Worm (Caenorhabditis elegans): ENCODE results near the gene thk-1.
A peak's percentile ranks its signal among the peaks of the same experiment; 100 is the strongest.

The thk-1 gene

ce11 chrIV:10276960-10277359, 4.4 kb downstream of the thk-1 start, which contains the start of gene Y43C5A.7:
Gene Y43C5A.7, plus strand, starts transcription at chrIV:10277260.
- TF ChIP-seq nhr-6 (tag; optimal IDR thresholded peaks at IDR 0.05) (no peak), nhr-237 (tag; optimal IDR thresholded peaks at IDR 0.05) (no peak), lin-15B (tag; optimal IDR thresholded peaks at IDR 0.05) (no peak), lsy-2 (tag; optimal IDR thresholded peaks at IDR 0.05) (no peak)

- TF ChIP-seq T20F7.1 (GFP tag; optimal IDR thresholded peaks at IDR 0.05) (no peak), ceh-82 (tag; optimal IDR thresholded peaks at IDR 0.05) (no peak), aha-1 (tag) (peak; percentile 95), ceh-44 (GFP tag; IDR thresholded peaks at IDR 0.05) (no peak)
Measured at ce11 chrIV:10275050-10275449, 6.3 kb downstream of the thk-1 start.

DNA sequence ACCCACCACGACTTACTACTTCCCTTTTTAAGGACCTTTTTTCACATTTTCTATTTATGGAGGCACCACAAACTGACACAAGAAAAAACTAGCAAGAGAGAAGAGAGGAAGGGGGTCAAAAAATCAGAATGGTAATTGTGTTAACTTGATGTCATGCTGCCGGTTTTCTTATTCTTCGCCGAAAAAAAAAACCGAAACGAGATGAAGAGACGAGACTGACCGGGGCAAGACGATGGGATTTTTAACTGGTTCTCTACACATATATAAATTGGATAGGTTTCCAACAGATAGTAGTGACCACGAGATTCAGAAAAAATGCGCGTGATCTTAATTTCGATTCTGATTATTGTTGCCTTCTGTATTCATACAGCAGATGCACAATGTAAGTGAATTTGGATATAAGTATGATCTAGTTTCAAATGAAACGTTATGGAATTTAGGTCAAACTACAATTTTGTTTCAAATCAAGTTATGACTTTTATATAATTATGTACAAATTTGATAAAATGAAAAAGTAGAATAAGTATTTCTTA, 7.5 kb downstream of the thk-1 start, which contains the start of gene Y43C5A.3:
Gene Y43C5A.3, plus strand, starts transcription at position 256 of the 533 bp plus-strand sequence.
- TF ChIP-seq lin-15B (tag; optimal IDR thresholded peaks at IDR 0.05) (no peak), nhr-28 (tag; optimal IDR thresholded peaks at IDR 0.05) (peak; percentile 43), mdl-1 (tag; optimal IDR thresholded peaks at IDR 0.05) (peak in 1 of 2 experiments; percentile 20), snpc-1.2 (GFP tag; IDR thresholded peaks at IDR 0.05) (no peak), aha-1 (tag) (no peak), nhr-41 (GFP tag; IDR thresholded peaks at IDR 0.05) (no peak)

DNA sequence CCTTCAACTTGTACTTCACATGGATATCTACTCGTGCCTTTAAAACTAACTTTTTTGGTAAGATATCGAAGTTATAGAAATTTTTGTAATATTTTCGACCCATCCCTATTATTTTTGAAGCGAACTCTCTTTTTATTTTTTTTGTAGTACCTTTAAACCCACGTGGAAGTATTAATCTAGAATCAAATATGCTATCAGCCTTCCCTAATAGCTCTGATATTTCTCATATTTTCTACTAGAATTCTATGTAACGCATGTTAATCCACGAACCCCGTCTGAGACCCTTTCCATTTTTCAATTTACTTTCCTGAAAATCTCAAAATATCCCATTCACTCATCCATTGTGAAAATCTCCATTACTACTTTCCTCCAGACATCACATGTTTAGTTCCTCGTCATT, 8.0 kb downstream of the thk-1 start:
- TF ChIP-seq nhr-111 (GFP tag; optimal IDR thresholded peaks at IDR 0.05) (no peak), ztf-11 (tag; optimal IDR thresholded peaks at IDR 0.05) (no peak), lsy-2 (tag; optimal IDR thresholded peaks at IDR 0.05) (no peak), unc-62 (GFP tag; optimal IDR thresholded peaks at IDR 0.05 in 1 of 2) (peak in 1 of 2 experiments; percentile 71), unc-62 (tag; optimal IDR thresholded peaks at IDR 0.05) (no peak), aha-1 (tag) (peak; percentile 95), D1046.2 (GFP tag; IDR thresholded peaks at IDR 0.05) (no peak)

DNA sequence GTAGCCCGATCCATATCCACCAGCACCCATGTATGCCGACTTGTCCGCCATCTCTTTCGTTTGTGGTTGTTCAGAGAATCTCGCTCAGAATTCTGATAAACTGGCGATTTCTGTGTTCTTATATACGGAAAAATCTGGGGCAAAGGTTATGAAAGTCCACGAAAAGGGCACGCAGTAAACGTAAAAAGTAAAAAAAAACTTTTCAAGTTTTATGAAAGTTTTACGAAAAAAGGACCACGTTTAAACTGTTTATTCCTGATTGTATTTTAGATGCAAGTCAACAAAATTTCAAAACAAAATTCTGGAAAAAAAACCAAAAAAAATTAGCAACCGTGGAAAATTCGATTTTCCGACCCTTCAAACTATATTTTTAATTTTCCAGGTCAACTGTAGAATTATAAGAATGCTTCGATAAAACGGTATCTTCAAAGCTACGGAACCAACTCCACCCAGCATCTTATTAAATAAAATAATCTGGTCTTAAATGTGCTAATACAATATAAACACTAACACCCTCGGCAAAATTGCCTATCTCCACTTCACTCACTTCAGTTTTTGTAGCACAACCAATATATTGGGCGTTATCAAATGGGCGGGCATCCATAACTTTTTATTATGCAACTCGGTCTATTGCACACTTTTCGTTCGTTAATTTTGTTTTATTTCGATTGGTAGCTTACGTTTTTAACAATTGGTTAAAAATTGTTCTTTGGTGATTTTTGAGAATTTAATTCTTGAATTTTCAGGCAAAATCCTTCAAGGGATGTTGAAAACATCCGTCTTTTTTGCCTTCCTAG, 12.0 kb downstream of the thk-1 start, which contains the start of the genes nspd-7 and Y43C5A.2:
Gene nspd-7, minus strand, starts transcription at position 51 of the 797 bp plus-strand sequence.
Gene Y43C5A.2, plus strand, starts transcription at position 747 of the 797 bp plus-strand sequence.
- TF ChIP-seq dmd-6 (GFP tag; IDR thresholded peaks at IDR 0.05) (peak; percentile 8; the same call in 1 of the 2 replicates), ceh-44 (GFP tag; IDR thresholded peaks at IDR 0.05) (no peak), php-3 (GFP tag; IDR thresholded peaks at IDR 0.05) (0 out of 2 replicates have a peak, but pooled peaks have one; percentile 13), pqm-1 (tag; optimal IDR thresholded peaks at IDR 0.05) (peak; percentile 6), unc-62 (GFP tag; optimal IDR thresholded peaks at IDR 0.05 in 1 of 2) (peak in 1 of 2 experiments; percentile 51), unc-62 (tag; optimal IDR thresholded peaks at IDR 0.05) (no peak), F37D6.2 (tag; optimal IDR thresholded peaks at IDR 0.05) (no peak), nhr-28 (tag; optimal IDR thresholded peaks at IDR 0.05) (peak; percentile 58)

ce11 chrIV:10262882-10263281, 18.5 kb downstream of the thk-1 start:
- TF ChIP-seq madf-5 (GFP tag; IDR thresholded peaks at IDR 0.05) (peak in 1 of 2 experiments; percentile 85; a peak in 2 of 4 replicates), nhr-42 (GFP tag; IDR thresholded peaks at IDR 0.05) (0 out of 2 replicates have a peak, but pooled peaks have one; percentile 9), set-16 (GFP tag; IDR thresholded peaks at IDR 0.05) (peak; percentile 75), snpc-1.2 (GFP tag; IDR thresholded peaks at IDR 0.05) (peak; percentile 59; the same call in 1 of the 2 replicates), lim-7 (GFP tag; IDR thresholded peaks at IDR 0.05) (peak; percentile 66; the same call in 1 of the 2 replicates), F26F4.8 (GFP tag; conservative IDR thresholded peaks at IDR 0.05) (0 out of 2 replicates have a peak, but pooled peaks have one; percentile 54), D1046.2 (GFP tag; IDR thresholded peaks at IDR 0.05) (0 out of 2 replicates have a peak, but pooled peaks have one; percentile 30), ZK337.2 (GFP tag; IDR thresholded peaks at IDR 0.05) (0 out of 2 replicates have a peak, but pooled peaks have one; percentile 17)
